Fruit fly (Drosophila melanogaster) whole organism, larva: ENCODE measurements around the gene CG17544.

Experiments
- noc ChIP-seq: fragments of 200-800 bp; sonication (Bioruptor generic); optimal IDR thresholded peaks from 3 replicates; lab custom pipeline; 2019; ENCODE audit warnings: missing biosample characterization, mild to moderate bottlenecking, missing genetic modification characterization, moderate library complexity

CG17544 gene

DNA sequence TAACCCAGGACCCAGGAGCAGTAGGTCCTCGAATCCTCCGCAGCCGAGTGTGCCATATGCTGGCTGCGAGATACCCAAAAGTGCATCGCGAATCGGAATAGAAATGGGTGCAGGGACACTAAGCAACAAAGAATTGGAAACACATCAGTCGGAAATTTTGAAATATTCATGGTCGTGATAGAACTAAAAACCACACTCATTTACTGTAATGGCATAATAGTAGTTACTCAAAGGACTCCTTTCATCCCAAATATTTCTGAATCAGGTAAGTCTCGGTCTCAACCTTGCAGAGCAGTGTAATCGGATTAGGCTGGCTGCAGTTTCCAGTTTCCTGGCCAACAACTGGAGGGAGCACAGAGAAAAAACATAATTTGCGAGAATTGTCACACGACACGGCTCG, 22.1 kb downstream of the CG17544 start:
- TF ChIP-seq noc (tag; lab: Kevin White, UChicago): no peak

DNA sequence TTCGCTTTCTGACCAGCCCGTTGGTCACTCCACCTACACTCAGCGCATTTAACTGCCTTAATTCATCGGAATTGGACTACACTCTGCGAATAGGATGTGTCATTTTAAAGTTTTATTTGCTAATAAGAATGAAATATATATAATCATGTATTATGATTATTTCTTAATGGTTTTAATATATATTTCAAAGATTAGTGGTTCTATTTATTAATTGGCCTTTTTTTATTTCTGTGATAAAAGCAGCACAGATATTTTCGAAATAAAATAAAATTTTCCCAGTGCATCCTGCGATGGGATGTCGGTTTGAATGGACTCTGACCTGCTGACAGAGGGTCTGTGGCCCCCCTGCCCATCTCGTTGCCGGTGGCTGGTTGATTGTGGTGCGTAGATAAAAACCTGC, 24.5 kb downstream of the CG17544 start:
- TF ChIP-seq noc (tag; lab: Kevin White, UChicago): no peak

DNA sequence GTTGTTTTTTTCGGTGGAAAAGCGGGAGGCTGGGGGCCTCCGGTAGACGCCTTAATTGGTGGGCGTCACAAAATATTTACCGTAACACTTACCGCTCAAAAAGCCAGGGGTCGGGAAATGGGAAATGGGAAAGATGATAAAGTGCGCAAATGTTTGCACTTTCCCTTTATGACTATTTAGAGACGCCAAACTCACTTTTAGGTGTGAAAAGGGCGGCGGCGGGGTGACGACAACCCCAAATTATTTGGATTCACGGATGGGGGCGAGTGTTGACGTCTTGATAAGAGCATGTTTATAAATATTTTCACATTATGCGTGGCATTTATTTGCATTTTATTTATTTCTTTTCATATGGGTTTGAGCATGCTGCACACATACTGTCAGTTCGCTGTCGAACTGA, 28.2 kb downstream of the CG17544 start, which contains the start of gene CG17349:
Gene CG17349 (plus strand): TSS at position 400 of the 400 bp plus-strand sequence.
- TF ChIP-seq noc (tag; lab: Kevin White, UChicago): no peak

DNA sequence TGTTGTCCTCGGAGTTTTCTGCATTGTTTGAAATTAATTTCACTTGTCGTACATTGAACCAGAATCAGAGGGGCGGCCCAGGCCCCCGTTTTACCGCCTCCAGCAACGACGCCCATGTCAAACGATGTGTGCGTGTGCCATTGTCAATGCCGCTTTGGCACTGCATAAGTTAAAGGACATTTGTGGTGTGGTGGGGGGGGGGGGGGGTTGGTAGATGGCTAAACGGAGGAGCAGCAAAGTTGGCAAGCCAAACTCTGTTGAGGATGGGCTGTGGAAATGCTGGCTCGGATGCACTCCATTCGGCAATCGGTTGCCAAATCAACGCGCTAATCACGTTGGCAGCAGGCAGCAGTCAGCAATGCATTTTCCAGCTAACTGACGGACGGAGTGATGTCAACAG, 31.6 kb downstream of the CG17544 start:
- TF ChIP-seq noc (tag; lab: Kevin White, UChicago): no peak

DNA sequence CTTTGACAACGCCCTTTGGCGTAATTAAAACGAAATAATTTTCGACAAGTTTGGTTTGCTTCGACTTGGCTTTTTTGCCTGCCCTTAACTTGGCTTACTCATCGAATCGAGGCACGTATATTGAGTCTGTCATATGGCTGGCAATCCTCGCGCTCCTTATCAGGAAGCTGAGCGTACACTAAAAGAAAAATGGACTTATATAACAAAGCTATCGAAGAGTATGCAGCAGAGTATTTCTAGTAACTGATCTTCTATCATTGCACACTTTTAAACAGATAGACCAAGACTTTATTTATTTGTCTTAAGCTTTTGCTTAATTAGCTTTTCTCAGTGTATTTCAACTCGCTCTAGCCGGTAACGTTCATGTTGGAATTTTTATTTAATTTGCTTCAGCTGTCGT, 32.0 kb downstream of the CG17544 start:
- no peak for TF ChIP-seq noc (tag; lab: Kevin White, UChicago)

DNA sequence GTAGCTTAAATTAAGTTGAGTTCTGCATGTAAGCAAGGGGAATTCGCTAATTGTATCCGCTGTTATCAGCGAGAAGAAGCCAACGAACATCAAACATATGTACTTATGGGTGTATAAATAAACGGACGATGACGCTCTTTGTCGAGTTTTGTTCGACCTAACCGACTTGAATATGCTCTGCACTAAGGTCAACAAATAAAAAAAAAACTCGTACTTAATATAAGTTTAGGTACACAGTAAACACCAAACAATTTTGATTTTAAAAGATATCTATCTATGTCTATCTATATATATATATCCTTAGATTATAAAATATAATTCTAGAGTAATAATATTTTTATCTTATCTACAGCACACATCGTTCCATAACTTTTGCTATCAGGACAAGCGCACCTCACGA, 33.7 kb downstream of the CG17544 start:
- peak; percentile 59 for TF ChIP-seq noc (tag; lab: Kevin White, UChicago)

DNA sequence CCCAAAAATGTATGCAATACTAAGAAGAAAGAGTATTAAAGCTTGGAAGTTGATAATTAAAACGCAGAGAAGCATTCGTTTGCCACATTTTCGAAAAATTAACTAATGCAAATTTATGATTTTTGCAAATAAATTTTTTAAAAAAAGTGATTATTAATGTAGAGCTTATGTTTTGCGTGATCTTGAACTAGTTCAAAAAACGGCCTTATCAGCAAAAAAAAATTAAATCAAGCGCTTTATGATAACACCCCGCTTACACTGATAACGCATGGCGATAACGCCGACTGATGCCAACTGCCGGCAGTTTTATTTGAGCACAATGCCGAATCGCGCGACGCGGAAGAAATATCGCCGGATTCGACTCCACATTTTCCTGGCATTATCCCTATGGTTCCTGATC, 34.2 kb downstream of the CG17544 start, which contains the start of gene CG13086:
Gene CG13086 (plus strand): TSS at position 301 of the 400 bp plus-strand sequence.
- TF ChIP-seq noc (tag; lab: Kevin White, UChicago): no peak

DNA sequence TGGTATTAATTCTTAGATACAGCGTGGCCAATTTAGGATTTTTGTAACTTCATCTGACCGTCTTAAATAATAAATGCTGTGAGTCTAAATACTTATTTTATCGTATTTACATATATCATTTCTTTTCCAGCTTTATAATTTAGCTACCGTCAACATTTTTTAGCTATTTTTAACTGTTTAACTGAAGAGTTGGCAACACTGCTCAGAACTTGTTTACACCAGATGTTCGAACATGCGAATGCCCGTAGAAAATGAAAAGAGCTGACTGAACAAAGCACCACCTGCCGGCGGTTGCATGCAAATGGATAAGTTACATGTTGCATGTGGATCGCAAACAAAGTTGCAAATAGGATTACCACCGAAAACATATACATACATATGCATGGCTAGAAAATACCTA, 34.8 kb downstream of the CG17544 start:
- TF ChIP-seq noc (tag; lab: Kevin White, UChicago): no peak

DNA sequence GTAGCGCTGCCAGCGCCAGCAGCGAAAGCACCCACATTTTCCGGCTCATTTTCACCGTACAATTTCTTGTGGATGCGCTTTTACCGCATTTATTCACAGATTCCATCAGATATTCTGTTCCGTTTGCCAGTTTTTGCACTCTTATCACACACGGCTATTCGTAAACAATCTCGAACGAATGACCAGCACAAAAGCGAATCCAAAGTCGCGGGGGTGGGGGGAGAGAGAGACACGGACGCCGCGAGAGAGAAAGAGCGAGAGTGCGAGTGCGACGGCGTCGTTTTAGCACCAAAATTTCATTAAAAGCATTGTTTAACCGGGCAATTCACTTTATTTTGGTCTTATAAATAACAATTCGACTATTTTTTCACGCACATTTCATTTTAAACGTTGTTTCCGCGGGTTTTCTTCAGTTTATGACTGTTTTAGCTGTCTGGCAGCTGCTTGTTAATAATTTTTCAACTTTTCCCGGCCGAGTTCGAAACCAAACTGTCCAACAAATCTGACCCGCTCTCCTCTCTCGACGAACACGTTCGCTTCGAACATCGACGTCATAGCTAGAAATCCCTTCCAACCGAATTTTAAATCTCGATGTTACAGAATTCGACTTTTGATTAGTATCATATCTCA, 35.4 kb downstream of the CG17544 start, which contains the start of gene dnt:
Gene dnt (minus strand): TSS at position 494 of the 630 bp plus-strand sequence.
- TF ChIP-seq noc (tag; lab: Kevin White, UChicago): no peak

DNA sequence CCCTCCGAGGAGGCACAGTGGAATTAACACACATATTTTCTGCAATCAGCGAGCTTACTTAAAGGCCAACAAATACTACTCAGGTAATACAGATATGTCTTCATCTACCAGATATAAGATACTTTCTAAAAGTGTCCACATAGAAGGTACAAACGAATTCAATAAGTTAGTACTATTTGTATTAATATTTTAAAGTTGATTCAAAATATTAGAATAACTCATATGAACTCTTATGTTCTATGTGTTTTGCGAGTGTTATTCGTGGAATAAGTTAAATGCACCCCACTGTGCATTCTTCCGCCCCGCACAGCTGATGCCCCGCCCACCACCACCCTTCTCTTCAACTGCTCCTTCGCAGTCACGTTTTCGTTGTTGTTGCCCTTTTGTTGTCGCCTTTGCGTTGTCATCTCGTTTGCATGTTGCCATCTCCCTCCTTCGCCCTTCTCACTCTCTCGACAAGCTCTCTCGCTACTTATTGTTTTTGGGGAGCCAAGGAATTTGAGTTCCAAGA, 36.6 kb downstream of the CG17544 start:
- TF ChIP-seq noc (tag; lab: Kevin White, UChicago): no peak

DNA sequence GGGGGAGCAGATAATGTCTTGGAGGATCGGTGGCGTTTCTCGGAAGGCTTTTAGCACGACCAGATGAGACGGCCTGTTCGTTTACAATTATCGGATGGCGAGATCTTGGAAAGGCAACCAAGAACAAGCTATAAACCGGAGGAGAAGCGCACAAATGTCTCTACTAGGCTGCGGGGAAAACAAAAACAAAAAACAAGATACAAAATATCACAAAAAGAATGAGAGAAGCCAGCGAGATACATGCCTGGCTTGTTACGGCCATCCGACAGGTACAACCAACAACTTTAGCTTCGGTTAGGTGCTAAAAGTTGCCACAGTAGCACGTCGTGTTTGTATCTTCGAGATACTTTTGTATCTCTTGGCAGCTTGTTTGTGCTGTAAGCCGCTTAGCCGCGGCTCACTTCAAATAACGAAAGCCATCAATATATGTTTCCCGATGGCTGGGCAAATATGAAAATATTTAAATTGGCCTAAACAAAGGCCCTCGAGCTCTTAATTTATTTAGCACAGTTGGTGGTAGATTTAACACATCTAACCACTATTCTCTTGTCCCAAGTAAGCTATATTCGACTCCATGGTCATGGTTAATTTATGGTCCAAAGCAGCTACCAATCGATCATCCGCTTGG, 38.4 kb downstream of the CG17544 start:
- no peak for TF ChIP-seq noc (tag; lab: Kevin White, UChicago)

DNA sequence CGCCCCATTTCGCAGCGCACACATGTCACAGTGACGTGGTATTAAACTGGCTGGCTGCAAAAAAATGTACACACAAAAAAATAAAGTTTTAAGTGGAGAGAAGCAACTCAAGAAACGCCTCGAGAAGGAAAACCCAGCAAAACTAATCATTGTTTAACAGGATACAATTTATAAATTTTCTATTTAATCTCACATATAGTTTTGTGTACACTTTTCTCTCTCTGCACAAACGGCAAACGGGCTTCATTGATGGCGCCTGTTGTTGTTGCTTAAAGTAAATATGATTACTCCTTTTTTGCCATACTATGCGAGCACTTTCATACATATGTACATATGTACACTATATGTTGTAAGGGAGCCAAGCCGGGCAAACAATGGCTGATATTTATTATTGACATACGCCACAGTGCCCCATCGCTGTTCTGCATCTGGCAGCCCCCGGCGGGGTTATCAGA, 40.2 kb downstream of the CG17544 start:
- no peak for TF ChIP-seq noc (tag; lab: Kevin White, UChicago)

DNA sequence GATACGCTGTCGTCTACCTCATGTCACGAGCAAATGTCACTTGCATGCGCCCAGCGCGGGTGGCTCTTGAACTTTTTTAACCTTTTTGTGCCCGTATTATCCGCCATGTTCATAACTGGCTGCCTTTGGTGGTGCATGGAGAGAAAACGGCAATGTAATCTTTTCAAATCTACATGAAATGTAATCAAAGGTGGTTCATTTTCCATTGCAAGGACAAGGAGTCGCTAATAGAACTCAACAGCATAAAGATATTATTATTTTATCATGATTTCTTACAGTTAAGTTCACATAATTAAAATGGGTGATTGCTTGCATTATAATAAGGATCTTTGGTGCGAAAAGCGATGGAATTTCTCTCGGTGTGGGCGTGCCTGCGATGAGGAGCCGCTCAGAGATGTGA, 55.5 kb downstream of the CG17544 start:
- no peak for TF ChIP-seq noc (tag; lab: Kevin White, UChicago)

DNA sequence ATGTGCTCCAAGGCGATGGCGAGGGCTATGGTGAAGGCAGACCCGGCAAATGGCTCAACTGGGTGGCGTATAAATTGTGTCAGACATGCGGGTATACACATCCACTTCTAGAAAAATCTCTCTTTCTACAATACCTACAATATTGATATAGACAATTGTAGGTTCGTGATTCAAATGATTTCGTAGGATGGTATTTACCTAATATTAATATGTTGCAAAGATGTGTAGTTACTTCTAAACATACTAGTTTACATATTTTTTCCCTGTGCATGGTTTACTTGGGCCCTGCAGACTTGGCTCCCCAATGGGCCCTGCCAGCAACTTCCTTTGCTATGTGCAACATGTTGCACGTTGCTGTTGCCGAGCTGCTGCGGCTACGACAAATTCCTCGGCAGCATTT, 56.3 kb downstream of the CG17544 start:
- no peak for TF ChIP-seq noc (tag; lab: Kevin White, UChicago)

DNA sequence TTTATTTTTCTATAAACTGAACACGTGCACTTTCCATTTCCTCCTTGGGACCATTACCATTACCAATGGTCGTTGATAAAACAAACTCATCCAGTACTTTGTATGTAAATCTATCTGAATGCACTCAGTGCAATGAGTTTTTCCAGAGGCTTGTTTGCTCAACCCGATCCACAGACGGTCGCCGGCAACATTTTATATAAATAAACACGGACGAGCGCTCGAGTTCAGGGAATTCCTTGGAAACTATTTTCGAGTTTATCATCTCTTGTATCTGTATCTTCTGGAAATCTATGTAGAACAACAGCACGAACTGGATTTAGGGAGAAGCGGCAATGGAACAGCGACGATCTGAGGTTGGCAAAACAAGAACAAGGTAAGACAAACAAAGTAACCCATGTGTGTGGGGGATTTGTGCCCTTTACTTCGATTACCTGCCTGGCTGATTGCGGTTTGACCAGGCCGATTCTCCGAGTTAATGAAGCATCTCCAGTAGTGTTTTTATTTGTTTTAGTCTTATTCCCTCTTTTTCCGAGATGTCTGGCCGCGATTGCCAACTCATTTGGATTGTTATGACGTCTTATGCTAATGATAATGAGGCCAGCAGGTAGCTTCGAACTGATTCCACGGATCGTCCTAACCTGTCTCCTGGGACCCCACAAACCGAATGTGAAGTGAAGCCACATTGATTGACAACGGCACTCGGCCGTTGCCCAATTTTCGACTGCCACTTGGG, 57.1 kb downstream of the CG17544 start:
- TF ChIP-seq noc (tag; lab: Kevin White, UChicago): no peak
